Fruit fly (Drosophila melanogaster) whole organism, embryonic: ENCODE results near the gene mon2.

Experiments
- Adf1 ChIP-seq: fragments of 200-800 bp; sonication (Bioruptor generic); IDR thresholded peaks from 2 replicates; pipeline ENCODE4 v1.3.6; 2022; ENCODE audit warnings: missing biosample characterization, missing genetic modification characterization
- Bdp1 ChIP-seq: fragments of 200-800 bp; sonication (Bioruptor generic); optimal IDR thresholded peaks from 3 replicates; lab custom pipeline; 2016; ENCODE audit warnings: missing biosample characterization, missing genetic modification characterization
- BtbVII ChIP-seq: fragments of 200-800 bp; sonication (Bioruptor generic); optimal IDR thresholded peaks from 3 replicates; lab custom pipeline; 2017; ENCODE audit warnings: missing biosample characterization, mild to moderate bottlenecking, missing genetic modification characterization
- CG10565 ChIP-seq: fragments of 200-800 bp; sonication (Bioruptor generic); optimal IDR thresholded peaks from 3 replicates; lab custom pipeline; 2016; ENCODE audit warnings: missing biosample characterization, mild to moderate bottlenecking, missing genetic modification characterization
- CG12769 ChIP-seq: fragments of 200-800 bp; sonication (Bioruptor generic); optimal IDR thresholded peaks from 2 replicates; lab custom pipeline; 2019; ENCODE audit warnings: missing biosample characterization, mild to moderate bottlenecking, missing genetic modification characterization, moderate library complexity
- CG13894 ChIP-seq: fragments of 200-800 bp; sonication (Bioruptor generic); optimal IDR thresholded peaks from 3 replicates; lab custom pipeline; 2018; ENCODE audit warnings: missing biosample characterization, mild to moderate bottlenecking, missing genetic modification characterization, moderate library complexity
- CG14014 ChIP-seq: fragments of 200-800 bp; sonication (Bioruptor generic); IDR thresholded peaks from 2 replicates; pipeline ENCODE4 v1.3.6; 2022; ENCODE audit warnings: missing biosample characterization, missing genetic modification characterization
- CG16863 ChIP-seq: fragments of 200-800 bp; sonication (Bioruptor generic); optimal IDR thresholded peaks from 3 replicates; lab custom pipeline; 2016; ENCODE audit warnings: missing biosample characterization, missing genetic modification characterization
- CG34422 ChIP-seq: fragments of 200-800 bp; sonication (Bioruptor generic); IDR thresholded peaks from 3 replicates; pipeline ENCODE4 v1.3.6; 2022; ENCODE audit warnings: missing biosample characterization, missing genetic modification characterization
- CG3726 ChIP-seq: fragments of 200-800 bp; sonication (Bioruptor generic); IDR thresholded peaks from 3 replicates; pipeline ENCODE4, ENCODE4 v1.3.6; 2022; ENCODE audit warnings: missing biosample characterization, missing genetic modification characterization
- CG6175 ChIP-seq: fragments of 200-800 bp; sonication (Bioruptor generic); IDR thresholded peaks from 3 replicates; pipeline ENCODE4 v1.3.6; 2022; ENCODE audit warnings: missing biosample characterization, missing genetic modification characterization
- CG6683 ChIP-seq: fragments of 200-800 bp; sonication (Bioruptor generic); optimal IDR thresholded peaks from 2 replicates; lab custom pipeline; 2017; ENCODE audit warnings: missing biosample characterization, mild to moderate bottlenecking, missing genetic modification characterization, missing genetic modification reagents
- CG6791 ChIP-seq: fragments of 200-800 bp; sonication (Bioruptor generic); IDR thresholded peaks from 3 replicates; pipeline ENCODE4 v1.3.6; 2022; ENCODE audit warnings: missing biosample characterization, missing genetic modification characterization; ENCODE audit not compliant: partially characterized antibody
- CG6813 ChIP-seq: fragments of 200-800 bp; sonication (Bioruptor generic); optimal IDR thresholded peaks from 2 replicates; lab custom pipeline; 2017; ENCODE audit warnings: missing biosample characterization, missing genetic modification characterization, mild to moderate bottlenecking, moderate library complexity, missing genetic modification reagents
- CG8924 ChIP-seq: fragments of 200-800 bp; optimal IDR thresholded peaks from 3 replicates; lab custom pipeline; 2019; ENCODE audit warnings: missing biosample characterization, mild to moderate bottlenecking, missing genetic modification characterization, moderate library complexity
- CG9727 ChIP-seq: fragments of 200-800 bp; sonication (Bioruptor generic); optimal IDR thresholded peaks from 3 replicates; lab custom pipeline; 2017; ENCODE audit warnings: missing biosample characterization, mild to moderate bottlenecking, missing genetic modification characterization
- D19A ChIP-seq: fragments of 200-800 bp; optimal IDR thresholded peaks from 3 replicates; lab custom pipeline; 2019; ENCODE audit warnings: missing biosample characterization, mild to moderate bottlenecking, missing genetic modification characterization, moderate library complexity
- Dip3 ChIP-seq: fragments of 200-800 bp; sonication (Bioruptor generic); optimal IDR thresholded peaks from 3 replicates; lab custom pipeline; 2016; ENCODE audit warnings: missing biosample characterization, missing genetic modification characterization
- Eip74EF ChIP-seq, 2 experiments: fragments of 200-800 bp in 1 of 2; fragments of >200 bp in 1 of 2; sonication (Bioruptor generic) in 1 of 2; optimal IDR thresholded peaks; 2 replicates each; lab custom pipeline; 2017 to 2019; ENCODE audit warnings: missing biosample characterization in 2 of 2, missing genetic modification characterization in 2 of 2, mild to moderate bottlenecking in 1 of 2, moderate library complexity in 1 of 2
- Elba2 ChIP-seq: fragments of 200-800 bp; sonication (Bioruptor generic); optimal IDR thresholded peaks from 3 replicates; lab custom pipeline; 2016; ENCODE audit warnings: missing biosample characterization, missing genetic modification characterization
- HHEX ChIP-seq: fragments of 200-800 bp; sonication (Bioruptor generic); optimal IDR thresholded peaks from 3 replicates; lab custom pipeline; 2017; ENCODE audit warnings: missing biosample characterization, mild to moderate bottlenecking, missing genetic modification characterization, missing genetic modification reagents
- Hr78 ChIP-seq, 2 experiments: fragments of 200-800 bp in 1 of 2; fragments of >200 bp in 1 of 2; sonication (Bioruptor generic) in 1 of 2; optimal IDR thresholded peaks; 2 replicates each; lab custom pipeline; 2017 to 2019; ENCODE audit warnings: missing biosample characterization in 2 of 2, missing genetic modification characterization in 2 of 2, mild to moderate bottlenecking in 1 of 2, moderate library complexity in 1 of 2
- MTF-1 ChIP-seq: fragments of 200-800 bp; sonication (Bioruptor generic); optimal IDR thresholded peaks from 2 replicates; lab custom pipeline; 2018; ENCODE audit warnings: missing biosample characterization, mild to moderate bottlenecking, missing genetic modification characterization, borderline replicate concordance
- NFAT ChIP-seq: fragments of 200-800 bp; sonication (Bioruptor generic); IDR thresholded peaks from 2 replicates; pipeline ENCODE4 v1.3.6; 2022; ENCODE audit warnings: missing biosample characterization, missing genetic modification characterization
- NK7.1 ChIP-seq: fragments of 200-800 bp; sonication (Bioruptor generic); optimal IDR thresholded peaks from 3 replicates; lab custom pipeline; 2016; ENCODE audit warnings: missing biosample characterization, missing genetic modification characterization
- Nf-YA ChIP-seq: fragments of 200-800 bp; sonication (Bioruptor generic); IDR thresholded peaks from 2 replicates; pipeline ENCODE4 v1.3.6; 2022; ENCODE audit warnings: missing biosample characterization, missing genetic modification characterization
- Oaz ChIP-seq: fragments of 200-800 bp; sonication (Bioruptor generic); IDR thresholded peaks from 2 replicates; pipeline ENCODE4 v1.3.6; 2022; ENCODE audit warnings: missing biosample characterization, missing genetic modification characterization
- Ravus ChIP-seq: fragments of 200-800 bp; sonication (Bioruptor generic); IDR thresholded peaks from 2 replicates; pipeline ENCODE4 v1.3.6; 2022; ENCODE audit warnings: missing biosample characterization, missing genetic modification characterization
- Rfx ChIP-seq: fragments of 200-800 bp; sonication (Bioruptor generic); IDR thresholded peaks from 2 replicates; pipeline ENCODE4 v1.3.6; 2022; ENCODE audit warnings: missing biosample characterization, missing genetic modification characterization
- Stat92E ChIP-seq, 3 experiments: fragments of >200 bp in 2 of 3; fragments of 200-800 bp in 1 of 3; sonication (Bioruptor generic) in 1 of 3; optimal IDR thresholded peaks; 2 replicates each; lab custom pipeline; 2017 to 2019; ENCODE audit warnings: missing biosample characterization in 3 of 3, missing genetic modification characterization in 3 of 3, mild to moderate bottlenecking in 1 of 3, moderate library complexity in 1 of 3
- ab ChIP-seq: fragments of 200-800 bp; sonication (Bioruptor generic); optimal IDR thresholded peaks from 2 replicates; lab custom pipeline; 2016; ENCODE audit warnings: missing biosample characterization, missing genetic modification characterization
- abd-A ChIP-seq: fragments of 200-800 bp; sonication (Bioruptor generic); optimal IDR thresholded peaks from 3 replicates; lab custom pipeline; 2019; ENCODE audit warnings: missing biosample characterization, mild to moderate bottlenecking, missing genetic modification characterization, moderate library complexity
- cas ChIP-seq: fragments of 200-800 bp; sonication (Bioruptor generic); IDR thresholded peaks from 2 replicates; pipeline ENCODE4 v1.3.6; 2022; ENCODE audit warnings: missing biosample characterization, missing genetic modification characterization
- chm ChIP-seq: fragments of 200-800 bp; sonication (Bioruptor generic); IDR thresholded peaks from 2 replicates; pipeline ENCODE4 v1.3.6; 2022; ENCODE audit warnings: missing biosample characterization, missing genetic modification characterization
- crol ChIP-seq: fragments of 200-800 bp; sonication (Bioruptor generic); IDR thresholded peaks from 2 replicates; pipeline ENCODE4 v1.3.6; 2022; ENCODE audit warnings: missing biosample characterization, missing genetic modification characterization
- crp ChIP-seq, 2 experiments: fragments of 200-800 bp; sonication (Bioruptor generic); optimal IDR thresholded peaks; 2 replicates in 1 of 2; 3 replicates in 1 of 2; lab custom pipeline; 2017; ENCODE audit warnings: missing biosample characterization in 2 of 2, missing genetic modification characterization in 2 of 2, mild to moderate bottlenecking in 1 of 2, moderate library complexity in 1 of 2
- emc ChIP-seq: fragments of 200-800 bp; sonication (Bioruptor generic); optimal IDR thresholded peaks from 2 replicates; lab custom pipeline; 2016; ENCODE audit warnings: missing biosample characterization, missing genetic modification characterization
- fd96Cb ChIP-seq: fragments of 200-800 bp; sonication (Bioruptor generic); optimal IDR thresholded peaks from 2 replicates; lab custom pipeline; 2018; ENCODE audit warnings: missing biosample characterization, mild to moderate bottlenecking, missing genetic modification characterization, moderate library complexity
- gfzf ChIP-seq: fragments of 200-800 bp; sonication (Bioruptor generic); optimal IDR thresholded peaks from 2 replicates; lab custom pipeline; 2016; ENCODE audit warnings: missing biosample characterization, mild to moderate bottlenecking, missing genetic modification characterization, moderate library complexity
- jing ChIP-seq: fragments of 200-800 bp; sonication (Bioruptor generic); optimal IDR thresholded peaks from 2 replicates; lab custom pipeline; 2018; ENCODE audit warnings: missing biosample characterization, mild to moderate bottlenecking, missing genetic modification characterization
- lilli ChIP-seq: fragments of 200-800 bp; sonication (Bioruptor generic); optimal IDR thresholded peaks from 3 replicates; lab custom pipeline; 2016; ENCODE audit warnings: missing biosample characterization, missing genetic modification characterization
- pum ChIP-seq: fragments of 200-800 bp; sonication (Bioruptor generic); optimal IDR thresholded peaks from 2 replicates; lab custom pipeline; 2016; ENCODE audit warnings: missing biosample characterization, missing genetic modification characterization
- schlank ChIP-seq: fragments of 200-800 bp; sonication (Bioruptor generic); optimal IDR thresholded peaks from 2 replicates; lab custom pipeline; 2018; ENCODE audit warnings: missing biosample characterization, mild to moderate bottlenecking, missing genetic modification characterization
- stwl ChIP-seq: fragments of 200-800 bp; sonication (Bioruptor generic); optimal IDR thresholded peaks from 3 replicates; lab custom pipeline; 2018; ENCODE audit warnings: missing biosample characterization, mild to moderate bottlenecking, missing genetic modification characterization, moderate library complexity
- twi ChIP-seq: fragments of 200-800 bp; optimal IDR thresholded peaks from 2 replicates; lab custom pipeline; 2019; ENCODE audit warnings: missing biosample characterization, mild to moderate bottlenecking, missing genetic modification characterization, moderate library complexity
- z ChIP-seq: fragments of 200-800 bp; sonication (Bioruptor generic); IDR thresholded peaks from 3 replicates; pipeline ENCODE4 v1.3.6; 2022; ENCODE audit warnings: missing biosample characterization, missing genetic modification characterization

mon2 gene

dm6 chr2L:8084349-8085203 lies 39.2 kb downstream of the mon2 start (continued):
- TF ChIP-seq Elba2 (GFP tag; lab: Kevin White, UChicago) (peak; percentile 81), Nf-YA (GFP tag; lab: Robert Waterston, UW) (no peak), stwl (tag; lab: Kevin White, UChicago) (no peak), CG6791 (GFP tag; lab: Robert Waterston, UW) (no peak), NK7.1 (GFP tag; lab: Kevin White, UChicago) (peak; percentile 0), pum (GFP tag; lab: Kevin White, UChicago) (no peak), jing (GFP tag; lab: Kevin White, UChicago) (no peak), MTF-1 (GFP tag; lab: Kevin White, UChicago) (no peak), lilli (GFP tag; lab: Kevin White, UChicago) (no peak), Oaz (GFP tag; lab: Robert Waterston, UW) (no peak), Rfx (GFP tag; lab: Robert Waterston, UW) (peak; percentile 34; the same call in 1 of the 2 replicates), CG6813 (GFP tag; lab: Kevin White, UChicago) (peak; percentile 41), schlank (tag; lab: Kevin White, UChicago) (peak; percentile 17), fd96Cb (tag; lab: Kevin White, UChicago) (no peak), Bdp1 (GFP tag; lab: Kevin White, UChicago) (no peak), gfzf (GFP tag; lab: Kevin White, UChicago) (no peak), Stat92E (GFP tag; optimal IDR thresholded peaks at IDR 0.05; lab: Kevin White, UChicago) (no peak), z (0 out of 3 replicates have a peak, but pooled peaks have one; percentile 31), CG9727 (GFP tag; lab: Kevin White, UChicago) (peak; percentile 30), HHEX (no peak), Dip3 (peak; percentile 22), Ravus (GFP tag; lab: Robert Waterston, UW) (no peak), Adf1 (GFP tag; lab: Robert Waterston, UW) (peak; percentile 20; the same call in 1 of the 2 replicates), CG13894 (tag; lab: Kevin White, UChicago) (peak; percentile 59), ab (no peak), cas (GFP tag; lab: Robert Waterston, UW) (no peak), emc (no peak), CG6683 (GFP tag; lab: Kevin White, UChicago) (no peak), crol (GFP tag; lab: Robert Waterston, UW) (peak; percentile 85), CG14014 (no peak), twi (tag; lab: Kevin White, UChicago) (no peak), CG8924 (tag; lab: Kevin White, UChicago) (no peak), BtbVII (GFP tag; lab: Kevin White, UChicago) (no peak), CG6175 (GFP tag; lab: Robert Waterston, UW) (0 out of 3 replicates have a peak, but pooled peaks have one; percentile 34), crp (GFP tag; optimal IDR thresholded peaks at IDR 0.05; lab: Kevin White, UChicago) (no peak), CG16863 (no peak)

- TF ChIP-seq chm (GFP tag; lab: Robert Waterston, UW) (peak; percentile 24; the same call in 1 of the 2 replicates), CG3726 (GFP tag; lab: Robert Waterston, UW) (no peak), CG10565 (GFP tag; lab: Kevin White, UChicago) (no peak), abd-A (peak; percentile 64), Adf1 (GFP tag; lab: Robert Waterston, UW) (peak; percentile 48; the same call in 1 of the 2 replicates), Eip74EF (GFP tag; optimal IDR thresholded peaks at IDR 0.05; lab: Kevin White, UChicago) (peak in 1 of 2 experiments; percentile 36), D19A (tag; lab: Kevin White, UChicago) (peak; percentile 16), Hr78 (GFP tag; optimal IDR thresholded peaks at IDR 0.05; lab: Kevin White, UChicago) (peak in 1 of 2 experiments; percentile 94), CG34422 (GFP tag; lab: Robert Waterston, UW) (peak; percentile 60; the same call in 1 of the 3 replicates), CG12769 (tag; lab: Kevin White, UChicago) (peak; percentile 77), NFAT (GFP tag; lab: Robert Waterston, UW) (peak; percentile 28; the same call in 1 of the 2 replicates)
Measured at dm6 chr2L:8083427-8084295, 40.1 kb downstream of the mon2 start.
